Worm (Caenorhabditis elegans) whole organism, young adult: ENCODE results near the gene srh-184.

Source experiments
- B0019.2 ChIP-seq: fragments of 200-800 bp; sonication (Bioruptor generic); conservative IDR thresholded peaks from 2 replicates; pipeline ENCODE4 v1.3.6; 2022; ENCODE audit warnings: missing genetic modification reagents, missing genetic modification characterization, missing compliant biosample characterization
- B0261.1 ChIP-seq: sonication (generic microtip); optimal IDR thresholded peaks from 2 replicates; lab custom pipeline; 2016; ENCODE audit warnings: mild to moderate bottlenecking, missing genetic modification characterization, moderate library complexity, missing compliant biosample characterization
- F10E7.11 ChIP-seq: sonication (generic microtip); optimal IDR thresholded peaks from 2 replicates; lab custom pipeline; 2017; ENCODE audit warnings: mild to moderate bottlenecking, missing genetic modification characterization, moderate library complexity, missing compliant biosample characterization
- F52B5.7 ChIP-seq: sonication (generic microtip); optimal IDR thresholded peaks from 2 replicates; lab custom pipeline; 2016; ENCODE audit warnings: mild to moderate bottlenecking, missing genetic modification characterization, missing compliant biosample characterization
- F57A8.1 ChIP-seq: fragments of 200-800 bp; sonication (Bioruptor generic); optimal IDR thresholded peaks from 2 replicates; lab custom pipeline; 2018; ENCODE audit warnings: mild to moderate bottlenecking, missing genetic modification characterization, moderate library complexity, missing compliant biosample characterization
- T07F8.4 ChIP-seq: sonication (generic microtip); optimal IDR thresholded peaks from 2 replicates; lab custom pipeline; 2016; ENCODE audit warnings: mild to moderate bottlenecking, missing genetic modification characterization, moderate library complexity, missing compliant biosample characterization
- T26A5.8 ChIP-seq: sonication (generic microtip); optimal IDR thresholded peaks from 2 replicates; lab custom pipeline; 2016; ENCODE audit warnings: missing genetic modification characterization, missing compliant biosample characterization
- Y53F4B.3 ChIP-seq: fragments of 200-800 bp; sonication (Bioruptor generic); IDR thresholded peaks from 2 replicates; pipeline ENCODE4 v1.3.6; 2022; ENCODE audit warnings: missing genetic modification reagents, missing genetic modification characterization, missing compliant biosample characterization
- Y53G8AR.9 ChIP-seq: fragments of 200-800 bp; sonication (Bioruptor generic); conservative IDR thresholded peaks from 2 replicates; pipeline ENCODE4 v1.3.6; 2022; ENCODE audit warnings: missing genetic modification reagents, missing genetic modification characterization, missing compliant biosample characterization
- ama-1 ChIP-seq, 3 experiments: fragments of 150-350 bp in 1 of 3; sonication (generic microtip) in 2 of 3; optimal IDR thresholded peaks; 2 replicates each; lab custom pipeline; 2014 to 2018; ENCODE audit warnings: missing biosample characterization in 2 of 3, missing genetic modification characterization in 2 of 3, missing genetic modification reagents in 2 of 3
- aptf-2 ChIP-seq: fragments of 200-800 bp; sonication (Bioruptor generic); conservative IDR thresholded peaks from 2 replicates; pipeline ENCODE4 v1.3.6; 2022; ENCODE audit warnings: missing genetic modification reagents, missing genetic modification characterization, missing compliant biosample characterization
- atf-7 ChIP-seq: sonication (generic microtip); optimal IDR thresholded peaks from 2 replicates; lab custom pipeline; 2017; ENCODE audit warnings: mild to moderate bottlenecking, missing genetic modification characterization, missing compliant biosample characterization
- ccch-3 ChIP-seq: fragments of 200-800 bp; sonication (Bioruptor generic); optimal IDR thresholded peaks from 2 replicates; lab custom pipeline; 2018; ENCODE audit warnings: mild to moderate bottlenecking, missing genetic modification characterization, missing compliant biosample characterization
- cebp-1 ChIP-seq, 2 experiments: fragments of 200-800 bp in 1 of 2; sonication (Bioruptor generic) in 1 of 2; sonication (generic microtip) in 1 of 2; IDR thresholded peaks in 1 of 2; optimal IDR thresholded peaks in 1 of 2; 2 replicates each; pipeline versions ENCODE4 v1.3.6 to Lab custom; 2017 to 2022; ENCODE audit warnings: missing compliant biosample characterization in 2 of 2, missing genetic modification characterization in 2 of 2, mild to moderate bottlenecking in 1 of 2, missing genetic modification reagents in 1 of 2, moderate library complexity in 1 of 2
- ceh-40 ChIP-seq: fragments of 200-800 bp; sonication (Bioruptor generic); IDR thresholded peaks from 2 replicates; pipeline ENCODE4 v1.3.6; 2022; ENCODE audit warnings: missing genetic modification characterization, missing compliant biosample characterization
- ceh-58 ChIP-seq: fragments of 200-800 bp; sonication (Bioruptor generic); IDR thresholded peaks from 2 replicates; pipeline ENCODE4 v1.3.6; 2022; ENCODE audit warnings: missing genetic modification characterization, missing compliant biosample characterization
- egrh-3 ChIP-seq: fragments of 200-800 bp; sonication (Bioruptor generic); IDR thresholded peaks from 2 replicates; pipeline ENCODE4 v1.3.6; 2022; ENCODE audit warnings: missing genetic modification reagents, missing genetic modification characterization, missing compliant biosample characterization
- gei-17 ChIP-seq: fragments of 200-800 bp; sonication (Bioruptor generic); optimal IDR thresholded peaks from 2 replicates; lab custom pipeline; 2018; ENCODE audit warnings: mild to moderate bottlenecking, missing genetic modification characterization, missing compliant biosample characterization
- him-1 ChIP-seq: sonication (generic microtip); optimal IDR thresholded peaks from 2 replicates; lab custom pipeline; 2016; ENCODE audit warnings: missing genotype, missing genetic modification reagents, missing genetic modification characterization, missing compliant biosample characterization
- let-607 ChIP-seq, 2 experiments: fragments of 200-800 bp in 1 of 2; sonication (Bioruptor generic) in 1 of 2; sonication (generic microtip) in 1 of 2; optimal IDR thresholded peaks; 2 replicates each; lab custom pipeline; 2016 to 2018; ENCODE audit warnings: mild to moderate bottlenecking in 2 of 2, missing compliant biosample characterization in 2 of 2, missing genetic modification characterization in 2 of 2, moderate library complexity in 2 of 2, missing genotype in 1 of 2
- lin-40 ChIP-seq: sonication (generic microtip); optimal IDR thresholded peaks from 2 replicates; lab custom pipeline; 2016; ENCODE audit warnings: missing genetic modification characterization, mild to moderate bottlenecking, missing compliant biosample characterization, missing genotype, missing genetic modification reagents
- lin-54 ChIP-seq: fragments of 200-800 bp; sonication (Bioruptor generic); optimal IDR thresholded peaks from 2 replicates; lab custom pipeline; 2018; ENCODE audit warnings: mild to moderate bottlenecking, missing genetic modification characterization, missing compliant biosample characterization
- lir-1 ChIP-seq: fragments of 200-800 bp; sonication (Bioruptor generic); conservative IDR thresholded peaks from 2 replicates; pipeline ENCODE4 v1.3.6; 2022; ENCODE audit warnings: missing genetic modification reagents, missing genetic modification characterization, missing compliant biosample characterization
- lsy-27 ChIP-seq: sonication (generic microtip); optimal IDR thresholded peaks from 2 replicates; lab custom pipeline; 2017; ENCODE audit warnings: missing genetic modification characterization, mild to moderate bottlenecking, missing compliant biosample characterization, antibody characterized with exemption, missing genotype, borderline replicate concordance; ENCODE audit not compliant: insufficient read depth
- madf-10 ChIP-seq: sonication (generic microtip); optimal IDR thresholded peaks from 2 replicates; lab custom pipeline; 2016; ENCODE audit warnings: mild to moderate bottlenecking, missing genetic modification characterization, missing compliant biosample characterization
- madf-6 ChIP-seq: fragments of 200-800 bp; sonication (Bioruptor generic); IDR thresholded peaks from 2 replicates; pipeline ENCODE4 v1.3.6; 2022; ENCODE audit warnings: missing genetic modification reagents, missing genetic modification characterization, missing compliant biosample characterization
- mel-28 ChIP-seq: sonication (generic microtip); optimal IDR thresholded peaks from 2 replicates; lab custom pipeline; 2016; ENCODE audit warnings: borderline replicate concordance, mild to moderate bottlenecking, missing genetic modification characterization, missing compliant biosample characterization
- nfya-1 ChIP-seq: sonication (generic microtip); optimal IDR thresholded peaks from 2 replicates; lab custom pipeline; 2017; ENCODE audit warnings: antibody characterized with exemption, missing compliant biosample characterization, missing genetic modification characterization, borderline replicate concordance; ENCODE audit not compliant: insufficient read depth
- nfyb-1 ChIP-seq: fragments of 200-800 bp; sonication (Bioruptor generic); IDR thresholded peaks from 2 replicates; pipeline ENCODE4 v1.3.6; 2022; ENCODE audit warnings: missing genetic modification reagents, missing genetic modification characterization, missing compliant biosample characterization
- nhr-120 ChIP-seq: fragments of 200-800 bp; sonication (Bioruptor generic); IDR thresholded peaks from 2 replicates; pipeline ENCODE4 v1.3.6; 2022; ENCODE audit warnings: missing genetic modification characterization, missing compliant biosample characterization
- nhr-27 ChIP-seq: fragments of 200-800 bp; sonication (Bioruptor generic); optimal IDR thresholded peaks from 2 replicates; lab custom pipeline; 2018; ENCODE audit warnings: mild to moderate bottlenecking, missing genetic modification characterization, moderate library complexity, missing compliant biosample characterization
- nhr-80 ChIP-seq: sonication (generic microtip); optimal IDR thresholded peaks from 2 replicates; lab custom pipeline; 2016; ENCODE audit warnings: missing genetic modification characterization, missing compliant biosample characterization
- pha-4 ChIP-seq: fragments of 150-350 bp; sonication (generic microtip); optimal IDR thresholded peaks from 2 replicates; lab custom pipeline; 2014; ENCODE audit warnings: missing biosample characterization, missing genetic modification reagents, missing genetic modification characterization
- rec-8 ChIP-seq, 2 experiments: sonication (generic microtip); optimal IDR thresholded peaks; 2 replicates each; lab custom pipeline; 2016; ENCODE audit warnings: mild to moderate bottlenecking in 2 of 2, missing genetic modification characterization in 2 of 2, missing genetic modification reagents in 2 of 2, missing genotype in 2 of 2, missing biosample characterization in 1 of 2, missing compliant biosample characterization in 1 of 2, moderate library complexity in 1 of 2
- sdz-38 ChIP-seq: sonication (generic microtip); optimal IDR thresholded peaks from 2 replicates; lab custom pipeline; 2016; ENCODE audit warnings: missing genotype, missing genetic modification characterization, missing compliant biosample characterization
- snpc-1.3 ChIP-seq: sonication (generic microtip); optimal IDR thresholded peaks from 2 replicates; lab custom pipeline; 2017; ENCODE audit warnings: missing genetic modification characterization, mild to moderate bottlenecking, missing compliant biosample characterization, antibody characterized with exemption, moderate library complexity, missing genotype, missing genetic modification reagents; ENCODE audit not compliant: insufficient read depth
- somi-1 ChIP-seq: fragments of 200-800 bp; sonication (Bioruptor generic); optimal IDR thresholded peaks from 2 replicates; lab custom pipeline; 2018; ENCODE audit warnings: mild to moderate bottlenecking, missing genetic modification characterization, missing compliant biosample characterization
- tbp1 ChIP-seq: fragments of 200-800 bp; sonication (Bioruptor generic); optimal IDR thresholded peaks from 2 replicates; lab custom pipeline; 2018; ENCODE audit warnings: mild to moderate bottlenecking, missing genetic modification characterization, missing compliant biosample characterization
- unc-62 ChIP-seq: fragments of 150-350 bp; optimal IDR thresholded peaks from 2 replicates; lab custom pipeline; 2014; ENCODE audit warnings: missing biosample characterization, missing genetic modification reagents, missing genetic modification characterization
- ztf-22 ChIP-seq: fragments of 200-800 bp; sonication (Bioruptor generic); optimal IDR thresholded peaks from 2 replicates; lab custom pipeline; 2018; ENCODE audit warnings: mild to moderate bottlenecking, missing genetic modification characterization, moderate library complexity, missing compliant biosample characterization
- ztf-25 ChIP-seq: fragments of 200-800 bp; sonication (Bioruptor generic); IDR thresholded peaks from 2 replicates; pipeline ENCODE4 v1.3.6; 2022; ENCODE audit warnings: missing genetic modification reagents, missing genetic modification characterization, missing compliant biosample characterization

Gene srh-184

ce11 chrV:10807862-10808327 is 9.9 kb upstream of the srh-184 start, which contains the start of gene plrg-1 (continued):
- TF ChIP-seq ceh-40 (GFP tag; lab: Robert Waterston, UW) (0 out of 2 replicates have a peak, but pooled peaks have one; percentile 34), ztf-25 (GFP tag; lab: Robert Waterston, UW) (0 out of 2 replicates have a peak, but pooled peaks have one; percentile 73), somi-1 (GFP tag; lab: Kevin White, UChicago) (peak; percentile 27), B0261.1 (tag; lab: Kevin White, UChicago) (no peak), him-1 (peak; percentile 47), F52B5.7 (tag; lab: Kevin White, UChicago) (peak; percentile 58), nfyb-1 (GFP tag; lab: Robert Waterston, UW) (peak; percentile 92), gei-17 (GFP tag; lab: Kevin White, UChicago) (peak; percentile 51), nhr-120 (GFP tag; lab: Robert Waterston, UW) (no peak), tbp1 (peak; percentile 69), mel-28 (tag; lab: Kevin White, UChicago) (peak; percentile 32), Y53F4B.3 (GFP tag; lab: Robert Waterston, UW) (0 out of 2 replicates have a peak, but pooled peaks have one; percentile 48), ccch-3 (GFP tag; lab: Kevin White, UChicago) (no peak), Y53G8AR.9 (GFP tag; lab: Robert Waterston, UW) (peak; percentile 85), rec-8 (tag; optimal IDR thresholded peaks at IDR 0.05; lab: Kevin White, UChicago) (peak; percentile 20 to 60), let-607 (tag; optimal IDR thresholded peaks at IDR 0.05; lab: Kevin White, UChicago) (peak; percentile 34 to 70), snpc-1.3 (peak; percentile 82), nfya-1 (tag; lab: Kevin White, UChicago) (no peak), T07F8.4 (tag; lab: Kevin White, UChicago) (peak; percentile 62), nhr-27 (tag; lab: Kevin White, UChicago) (no peak), F57A8.1 (GFP tag; lab: Kevin White, UChicago) (no peak), ceh-58 (GFP tag; lab: Robert Waterston, UW) (no peak), lin-40 (tag; lab: Kevin White, UChicago) (peak; percentile 84), T26A5.8 (tag; lab: Kevin White, UChicago) (no peak), lir-1 (peak; percentile 79), atf-7 (tag; lab: Kevin White, UChicago) (peak; percentile 58)

ce11 chrV:10805934-10806333 is 7.9 kb upstream of the srh-184 start, which contains the start of gene prp-38:
prp-38 (minus strand) TSS chrV:10806034.
- TF ChIP-seq madf-6 (GFP tag; lab: Robert Waterston, UW) (0 out of 2 replicates have a peak, but pooled peaks have one; percentile 32), sdz-38 (tag; lab: Kevin White, UChicago) (no peak), B0019.2 (no peak), F10E7.11 (no peak)
- TF ChIP-seq, all 124 proteins: peak for 1

- no peak for TF ChIP-seq egrh-3
- TF ChIP-seq, all 124 proteins: peak for 0
Measured at ce11 chrV:10804374-10804773, 6.4 kb upstream of the srh-184 start, which contains the start of gene secs-1. secs-1 (minus strand) TSS chrV:10804474.

ce11 chrV:10802060-10802459 is 4.1 kb upstream of the srh-184 start:
- TF ChIP-seq ztf-22 (GFP tag; lab: Kevin White, UChicago), result peak; percentile 90
- peak; percentile 41 for TF ChIP-seq lin-54 (GFP tag; lab: Kevin White, UChicago)
- TF ChIP-seq ama-1 (optimal IDR thresholded peaks at IDR 0.05; lab: Kevin White, UChicago), result no peak
- no peak for TF ChIP-seq ama-1 (GFP tag; optimal IDR thresholded peaks at IDR 0.05; lab: Kevin White, UChicago)
- TF ChIP-seq madf-10 (tag; lab: Kevin White, UChicago), result peak; percentile 46
- TF ChIP-seq nfyb-1 (GFP tag; lab: Robert Waterston, UW), result 0 out of 2 replicates have a peak, but pooled peaks have one; percentile 17
- peak; percentile 69 for TF ChIP-seq unc-62
- no peak for TF ChIP-seq lsy-27 (tag; lab: Kevin White, UChicago)
- peak; percentile 89 for TF ChIP-seq nhr-80 (tag; lab: Kevin White, UChicago)
- TF ChIP-seq aptf-2 (GFP tag; lab: Robert Waterston, UW), result no peak
- TF ChIP-seq pha-4 (tag; lab: Kevin White, UChicago), result peak; percentile 46
- no peak for TF ChIP-seq cebp-1 (GFP tag; IDR thresholded peaks at IDR 0.05; lab: Robert Waterston, UW)
- peak; percentile 42 for TF ChIP-seq cebp-1 (tag; optimal IDR thresholded peaks at IDR 0.05; lab: Kevin White, UChicago)
- peak; percentile 40 for TF ChIP-seq tbp1
